Worm (Caenorhabditis elegans): ENCODE data around the gene M106.8.

ce11 chrII:10804907-10805306 lies 38.5 kb downstream of the M106.8 start:
- TF ChIP-seq snpc-4 (tag; optimal IDR thresholded peaks at IDR 0.05): no peak
- TF ChIP-seq tbx-2 (tag; optimal IDR thresholded peaks at IDR 0.05): no peak
- TF ChIP-seq ama-1 (optimal IDR thresholded peaks at IDR 0.05): no peak
- no peak for TF ChIP-seq nhr-237 (tag; optimal IDR thresholded peaks at IDR 0.05)
- no peak for TF ChIP-seq pha-4 (tag; optimal IDR thresholded peaks at IDR 0.05)

All from whole organism, L3 larva.